Worm (Caenorhabditis elegans) whole organism, L1 larva: ENCODE results near the gene Y102A11A.3.

Experiments used
- C04F5.9 ChIP-seq: sonication (generic microtip); optimal IDR thresholded peaks from 2 replicates; lab custom pipeline; 2016; ENCODE audit warnings: missing genetic modification characterization, missing compliant biosample characterization
- ceh-63 ChIP-seq: fragments of 200-800 bp; sonication (Bioruptor generic); optimal IDR thresholded peaks from 2 replicates; lab custom pipeline; 2018; ENCODE audit warnings: mild to moderate bottlenecking, missing genetic modification characterization, missing compliant biosample characterization
- ceh-8 ChIP-seq: fragments of 200-800 bp; sonication (Bioruptor generic); optimal IDR thresholded peaks from 2 replicates; lab custom pipeline; 2018; ENCODE audit warnings: mild to moderate bottlenecking, missing genetic modification characterization, moderate library complexity, missing compliant biosample characterization
- dpl-1 ChIP-seq, 3 experiments: fragments of 150-350 bp in 2 of 3; sonication (generic microtip) in 1 of 3; optimal IDR thresholded peaks; 2 replicates each; lab custom pipeline; 2014 to 2017; ENCODE audit warnings: missing biosample characterization in 3 of 3, missing genetic modification characterization in 3 of 3, missing genetic modification reagents in 3 of 3
- dsc-1 ChIP-seq: sonication (generic microtip); optimal IDR thresholded peaks from 2 replicates; lab custom pipeline; 2016; ENCODE audit warnings: mild to moderate bottlenecking, missing genetic modification characterization, missing compliant biosample characterization
- efl-1 ChIP-seq, 4 experiments: fragments of 150-350 bp; optimal IDR thresholded peaks in 3 of 4; peaks in 1 of 4; 1 replicate in 1 of 4; 2 replicates in 3 of 4; lab custom pipeline; 2014; ENCODE audit warnings: missing biosample characterization in 2 of 4, missing genetic modification characterization in 2 of 4, missing genetic modification reagents in 2 of 4
- elt-3 ChIP-seq, 6 experiments: fragments of 150-350 bp in 1 of 6; sonication (generic microtip); optimal IDR thresholded peaks; 2 replicates each; lab custom pipeline; 2017 to 2018; ENCODE audit warnings: missing biosample characterization in 6 of 6, missing genetic modification characterization in 6 of 6, inconsistent platforms in 1 of 6
- fkh-4 ChIP-seq: sonication (generic microtip); optimal IDR thresholded peaks from 2 replicates; lab custom pipeline; 2016; ENCODE audit warnings: missing compliant biosample characterization, missing genetic modification characterization, borderline replicate concordance
- fkh-8 ChIP-seq: sonication (generic microtip); optimal IDR thresholded peaks from 2 replicates; lab custom pipeline; 2016; ENCODE audit warnings: mild to moderate bottlenecking, missing genetic modification characterization, missing compliant biosample characterization
- grh-1 ChIP-seq: fragments of 200-800 bp; sonication (Bioruptor generic); IDR thresholded peaks from 2 replicates; pipeline ENCODE4 v1.3.6; 2022; ENCODE audit warnings: missing genetic modification reagents, missing genetic modification characterization, missing compliant biosample characterization
- isw-1 ChIP-seq: fragments of 200-800 bp; sonication (Bioruptor generic); IDR thresholded peaks from 2 replicates; pipeline ENCODE4 v1.3.6; 2022; ENCODE audit warnings: missing genetic modification characterization, missing compliant biosample characterization
- jun-1 ChIP-seq: fragments of 150-350 bp; optimal IDR thresholded peaks from 2 replicates; lab custom pipeline; 2014; ENCODE audit warnings: missing biosample characterization, missing genetic modification reagents, missing genetic modification characterization
- lin-13 ChIP-seq: fragments of 150-350 bp; optimal IDR thresholded peaks from 2 replicates; lab custom pipeline; 2014; ENCODE audit warnings: missing biosample characterization, missing genetic modification reagents, missing genetic modification characterization
- lin-14 ChIP-seq: fragments of 200-800 bp; sonication (Bioruptor generic); optimal IDR thresholded peaks from 2 replicates; lab custom pipeline; 2018; ENCODE audit warnings: mild to moderate bottlenecking, missing genetic modification characterization, moderate library complexity, missing compliant biosample characterization
- lin-15B ChIP-seq: fragments of 150-350 bp; sonication (generic microtip); optimal IDR thresholded peaks from 3 replicates; lab custom pipeline; 2014; ENCODE audit warnings: missing biosample characterization, missing genetic modification characterization
- lir-3 ChIP-seq: sonication (generic microtip); optimal IDR thresholded peaks from 2 replicates; lab custom pipeline; 2016; ENCODE audit warnings: mild to moderate bottlenecking, missing genetic modification characterization, moderate library complexity, missing compliant biosample characterization; ENCODE audit not compliant: poor library complexity
- mef-2 ChIP-seq: fragments of 150-350 bp; optimal IDR thresholded peaks from 2 replicates; lab custom pipeline; 2014; ENCODE audit warnings: missing biosample characterization, missing genetic modification characterization
- nhr-12 ChIP-seq: sonication (generic microtip); optimal IDR thresholded peaks from 2 replicates; lab custom pipeline; 2017; ENCODE audit warnings: missing biosample characterization, missing genetic modification characterization
- nhr-20 ChIP-seq: sonication (generic microtip); optimal IDR thresholded peaks from 2 replicates; lab custom pipeline; 2016; ENCODE audit warnings: mild to moderate bottlenecking, missing genetic modification characterization, missing compliant biosample characterization
- nhr-237 ChIP-seq: fragments of 150-350 bp; optimal IDR thresholded peaks from 2 replicates; lab custom pipeline; 2014; ENCODE audit warnings: missing biosample characterization, missing genetic modification characterization
- nhr-47 ChIP-seq: sonication (generic microtip); optimal IDR thresholded peaks from 2 replicates; lab custom pipeline; 2016; ENCODE audit warnings: mild to moderate bottlenecking, missing genetic modification characterization, moderate library complexity, missing compliant biosample characterization
- nhr-71 ChIP-seq: sonication (generic microtip); optimal IDR thresholded peaks from 2 replicates; lab custom pipeline; 2016; ENCODE audit warnings: mild to moderate bottlenecking, missing genetic modification characterization, moderate library complexity, missing compliant biosample characterization
- nhr-77 ChIP-seq: fragments of 150-350 bp; optimal IDR thresholded peaks from 2 replicates; lab custom pipeline; 2014; ENCODE audit warnings: missing biosample characterization, missing genetic modification characterization
- nhr-84 ChIP-seq: sonication (generic microtip); optimal IDR thresholded peaks from 2 replicates; lab custom pipeline; 2017; ENCODE audit warnings: missing biosample characterization, missing genetic modification characterization
- nhr-90 ChIP-seq: sonication (generic microtip); optimal IDR thresholded peaks from 2 replicates; lab custom pipeline; 2016; ENCODE audit warnings: mild to moderate bottlenecking, missing genetic modification characterization, missing compliant biosample characterization; ENCODE audit not compliant: poor library complexity
- pag-3 ChIP-seq: sonication (generic microtip); optimal IDR thresholded peaks from 2 replicates; lab custom pipeline; 2017; ENCODE audit warnings: missing genetic modification characterization, mild to moderate bottlenecking, missing compliant biosample characterization, antibody characterized with exemption, borderline replicate concordance; ENCODE audit not compliant: insufficient read depth
- pqm-1 ChIP-seq: sonication (generic microtip); optimal IDR thresholded peaks from 3 replicates; lab custom pipeline; 2017; ENCODE audit warnings: missing biosample characterization, missing genetic modification characterization
- skn-1 ChIP-seq: fragments of 150-350 bp; optimal IDR thresholded peaks from 2 replicates; lab custom pipeline; 2014; ENCODE audit warnings: missing biosample characterization, missing genetic modification characterization
- snpc-4 ChIP-seq: fragments of 150-350 bp; optimal IDR thresholded peaks from 2 replicates; lab custom pipeline; 2014; ENCODE audit warnings: missing biosample characterization, missing genetic modification characterization
- sox-4 ChIP-seq: sonication (generic microtip); optimal IDR thresholded peaks from 2 replicates; lab custom pipeline; 2016; ENCODE audit warnings: missing genetic modification characterization, missing compliant biosample characterization
- swsn-7 ChIP-seq: sonication (generic microtip); optimal IDR thresholded peaks from 2 replicates; lab custom pipeline; 2016; ENCODE audit warnings: missing genetic modification characterization, missing compliant biosample characterization
- tlp-1 ChIP-seq: fragments of 150-350 bp; optimal IDR thresholded peaks from 2 replicates; lab custom pipeline; 2014; ENCODE audit warnings: missing biosample characterization, missing genetic modification characterization
- unc-30 ChIP-seq: sonication (generic microtip); optimal IDR thresholded peaks from 2 replicates; lab custom pipeline; 2017; ENCODE audit warnings: missing biosample characterization, missing genetic modification characterization
- unc-62 ChIP-seq: fragments of 150-350 bp; optimal IDR thresholded peaks from 2 replicates; lab custom pipeline; 2014; ENCODE audit warnings: missing biosample characterization, missing genetic modification reagents, missing genetic modification characterization
- unc-98 ChIP-seq: fragments of 200-800 bp; sonication (Bioruptor generic); IDR thresholded peaks from 2 replicates; pipeline ENCODE4 v1.3.6; 2022; ENCODE audit warnings: missing genetic modification characterization, missing compliant biosample characterization
- vab-15 ChIP-seq: sonication (generic microtip); optimal IDR thresholded peaks from 2 replicates; lab custom pipeline; 2017; ENCODE audit warnings: missing genotype, mild to moderate bottlenecking, missing genetic modification characterization, missing compliant biosample characterization
- xbp-1 ChIP-seq: sonication (generic microtip); optimal IDR thresholded peaks from 2 replicates; lab custom pipeline; 2016; ENCODE audit warnings: missing genetic modification characterization, missing compliant biosample characterization
- zag-1 ChIP-seq: fragments of 150-350 bp; optimal IDR thresholded peaks from 2 replicates; lab custom pipeline; 2014; ENCODE audit warnings: missing biosample characterization, missing genetic modification characterization
- zip-4 ChIP-seq: fragments of 200-800 bp; sonication (Bioruptor generic); optimal IDR thresholded peaks from 2 replicates; lab custom pipeline; 2018; ENCODE audit warnings: mild to moderate bottlenecking, missing genetic modification characterization, moderate library complexity, missing compliant biosample characterization

Y102A11A.3 gene

DNA sequence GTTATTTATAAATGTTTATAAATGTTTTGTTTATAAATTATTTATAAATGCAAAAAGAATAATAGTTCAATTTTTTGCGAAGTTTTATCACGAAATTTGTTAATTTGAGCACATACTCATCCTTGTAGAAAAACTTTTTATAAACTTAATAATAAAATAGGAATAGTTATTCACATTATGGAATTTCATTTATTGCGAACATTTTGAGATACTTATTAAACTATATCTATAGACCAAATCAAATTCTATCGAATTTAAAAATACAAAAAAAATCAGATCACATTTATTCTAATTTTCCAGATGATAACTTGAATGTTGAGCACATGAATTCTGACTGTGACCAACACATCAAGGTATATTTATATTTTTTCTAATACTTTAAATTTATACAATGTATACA lies at the start of gene Y102A11A.3:
Gene Y102A11A.3 (plus strand): TSS at position 301 of the 400 bp plus-strand sequence.
- TF ChIP-seq nhr-20 (tag; lab: Kevin White, UChicago) = no peak
- TF ChIP-seq lin-15B = no peak
- TF ChIP-seq swsn-7 (tag; lab: Kevin White, UChicago) = no peak
- TF ChIP-seq nhr-84 (tag; lab: Kevin White, UChicago) = no peak
- TF ChIP-seq C04F5.9 = no peak
- no peak for TF ChIP-seq nhr-47 (tag; lab: Kevin White, UChicago)
- no peak for TF ChIP-seq fkh-8 (tag; lab: Kevin White, UChicago)
- TF ChIP-seq zip-4 = no peak
- no peak for TF ChIP-seq skn-1
- no peak for TF ChIP-seq fkh-4
- TF ChIP-seq xbp-1 (tag; lab: Kevin White, UChicago) = no peak

DNA sequence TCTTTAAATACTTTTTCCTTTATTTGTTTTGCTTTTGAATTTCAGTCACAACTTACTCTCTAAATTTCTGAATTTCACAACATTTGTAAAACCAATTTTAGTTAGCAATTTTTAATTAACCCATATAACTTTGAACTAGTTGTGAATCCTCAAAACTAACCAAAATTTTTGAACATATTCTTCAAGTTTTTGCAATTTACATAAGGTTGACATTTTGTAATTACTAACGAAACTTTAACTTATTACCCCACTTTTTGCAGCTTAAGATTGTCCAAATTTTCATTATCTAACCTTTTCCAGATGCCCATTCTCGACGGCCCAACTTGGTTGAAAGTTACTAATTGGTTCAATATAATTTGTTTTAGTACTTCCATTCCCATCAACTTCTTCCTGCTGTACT lies 49.4 kb upstream of the Y102A11A.3 start, which contains the start of gene str-79:
Gene str-79 (plus strand): TSS at position 301 of the 400 bp plus-strand sequence.
- TF ChIP-seq pag-3 (tag; lab: Kevin White, UChicago) (no peak), nhr-237 (tag; lab: Kevin White, UChicago) (no peak)

DNA sequence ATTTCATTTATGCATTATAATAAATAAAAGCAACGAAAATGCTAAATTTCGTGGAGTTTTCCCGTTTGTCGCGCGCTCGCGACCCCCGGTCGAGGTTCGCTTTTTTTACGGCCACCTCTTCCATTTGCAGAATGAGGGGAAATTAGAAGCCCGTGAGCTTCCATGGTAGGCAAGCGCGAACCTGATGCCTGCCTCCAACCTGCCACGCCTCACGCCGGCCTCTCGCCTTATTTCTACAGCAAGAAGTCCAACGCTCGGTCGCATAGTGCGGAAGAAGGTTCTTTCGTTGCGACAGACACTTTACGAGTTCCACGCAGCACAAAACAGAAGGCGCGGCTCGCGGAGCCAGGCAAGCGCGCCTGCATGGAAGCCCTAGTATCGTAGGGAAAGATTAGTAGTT lies 47.3 kb upstream of the Y102A11A.3 start:
- TF ChIP-seq lin-14 = no peak
- TF ChIP-seq nhr-47 (tag; lab: Kevin White, UChicago) = no peak
- TF ChIP-seq lin-13 (GFP tag; lab: Kevin White, UChicago) = no peak
- no peak for TF ChIP-seq fkh-8 (tag; lab: Kevin White, UChicago)
- TF ChIP-seq nhr-90 (tag; lab: Kevin White, UChicago) = no peak
- TF ChIP-seq unc-30 = no peak
- TF ChIP-seq lir-3 (tag; lab: Kevin White, UChicago) = no peak
- no peak for TF ChIP-seq nhr-77
- TF ChIP-seq nhr-71 (tag; lab: Kevin White, UChicago) = no peak
- TF ChIP-seq C04F5.9 = no peak
- no peak for TF ChIP-seq nhr-12 (tag; lab: Kevin White, UChicago)
- no peak for TF ChIP-seq pag-3 (tag; lab: Kevin White, UChicago)
- no peak for TF ChIP-seq dpl-1 (GFP tag; optimal IDR thresholded peaks at IDR 0.05; lab: Kevin White, UChicago)
- no peak for TF ChIP-seq snpc-4 (tag; lab: Kevin White, UChicago)
- no peak for TF ChIP-seq ceh-8
- no peak for TF ChIP-seq sox-4
- TF ChIP-seq zag-1 = no peak
- no peak for TF ChIP-seq pqm-1 (tag; lab: Kevin White, UChicago)
- no peak for TF ChIP-seq efl-1 (optimal IDR thresholded peaks at IDR 0.05; lab: Kevin White, UChicago)
- TF ChIP-seq efl-1 (GFP tag; optimal IDR thresholded peaks at IDR 0.05 in 1 of 2; lab: Kevin White, UChicago) = no peak
- TF ChIP-seq, all 84 proteins: peak for 0

DNA sequence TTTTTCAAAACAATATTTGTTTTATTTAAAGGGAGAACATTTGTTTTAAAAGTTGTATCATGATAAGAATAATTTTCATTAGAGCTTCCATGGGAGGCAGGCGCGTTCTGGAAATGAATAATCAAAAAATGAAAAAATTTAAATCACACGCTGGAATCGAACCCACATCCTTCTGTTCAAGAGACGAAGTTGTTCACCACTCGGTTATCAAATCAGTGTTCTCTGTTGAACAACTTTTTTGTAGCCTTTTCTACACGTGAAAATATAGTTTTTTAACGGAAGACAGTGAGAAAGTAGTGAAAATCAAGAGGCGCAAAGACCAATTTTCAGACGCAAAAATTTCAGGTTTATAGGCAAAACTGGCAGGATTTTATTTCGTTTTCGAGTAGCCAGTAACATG lies 46.2 kb upstream of the Y102A11A.3 start:
- TF ChIP-seq C04F5.9 (no peak), dsc-1 (tag; lab: Kevin White, UChicago) (no peak), unc-98 (GFP tag; lab: Robert Waterston, UW) (no peak), jun-1 (no peak), nhr-12 (tag; lab: Kevin White, UChicago) (no peak), tlp-1 (tag; lab: Kevin White, UChicago) (no peak), isw-1 (GFP tag; lab: Robert Waterston, UW) (no peak), vab-15 (tag; lab: Kevin White, UChicago) (no peak), grh-1 (no peak), mef-2 (tag; lab: Kevin White, UChicago) (no peak), unc-62 (no peak), nhr-71 (tag; lab: Kevin White, UChicago) (no peak), lir-3 (tag; lab: Kevin White, UChicago) (no peak), snpc-4 (tag; lab: Kevin White, UChicago) (no peak), elt-3 (tag; optimal IDR thresholded peaks at IDR 0.05; lab: Kevin White, UChicago) (no peak), zag-1 (no peak), ceh-63 (no peak), nhr-237 (tag; lab: Kevin White, UChicago) (no peak), nhr-77 (no peak)
